Worm (Caenorhabditis elegans) whole organism, late embryonic: Measurements from ENCODE around the gene C25H3.14.

Source experiments
- K02D7.2 ChIP-seq: sonication (generic microtip); optimal IDR thresholded peaks from 2 replicates; lab custom pipeline; 2017; ENCODE audit warnings: mild to moderate bottlenecking, missing genetic modification characterization, missing compliant biosample characterization
- Y22D7AL.16 ChIP-seq: sonication (generic microtip); optimal IDR thresholded peaks from 2 replicates; lab custom pipeline; 2016; ENCODE audit warnings: missing genetic modification characterization, missing compliant biosample characterization
- ama-1 ChIP-seq: fragments of 150-350 bp; optimal IDR thresholded peaks from 2 replicates; lab custom pipeline; 2014
- ceh-19 ChIP-seq: fragments of 200-800 bp; sonication (Bioruptor generic); optimal IDR thresholded peaks from 2 replicates; lab custom pipeline; 2018; ENCODE audit warnings: mild to moderate bottlenecking, missing genetic modification characterization, missing compliant biosample characterization
- ceh-34 ChIP-seq: sonication (generic microtip); optimal IDR thresholded peaks from 2 replicates; lab custom pipeline; 2016; ENCODE audit warnings: mild to moderate bottlenecking, missing genetic modification characterization, missing compliant biosample characterization
- madf-2 ChIP-seq: sonication (generic microtip); optimal IDR thresholded peaks from 2 replicates; lab custom pipeline; 2017; ENCODE audit warnings: missing genetic modification characterization, missing compliant biosample characterization
- nfya-1 ChIP-seq: sonication (generic microtip); optimal IDR thresholded peaks from 2 replicates; lab custom pipeline; 2017; ENCODE audit warnings: missing genetic modification characterization, mild to moderate bottlenecking, missing compliant biosample characterization, antibody characterized with exemption, moderate library complexity
- pha-2 ChIP-seq: sonication (generic microtip); optimal IDR thresholded peaks from 2 replicates; lab custom pipeline; 2017; ENCODE audit warnings: mild to moderate bottlenecking, missing genetic modification characterization, missing compliant biosample characterization
- pqm-1 ChIP-seq: sonication (generic microtip); optimal IDR thresholded peaks from 2 replicates; lab custom pipeline; 2016; ENCODE audit warnings: missing genetic modification characterization, missing compliant biosample characterization
- tbx-2 ChIP-seq: sonication (generic microtip); optimal IDR thresholded peaks from 2 replicates; lab custom pipeline; 2016; ENCODE audit warnings: missing genetic modification characterization, missing compliant biosample characterization
- unc-3 ChIP-seq, 2 experiments: fragments of 200-800 bp in 1 of 2; sonication (Bioruptor generic) in 1 of 2; sonication (generic microtip) in 1 of 2; conservative IDR thresholded peaks in 1 of 2; optimal IDR thresholded peaks in 1 of 2; 2 replicates each; pipeline versions ENCODE4 v1.3.6 to Lab custom; 2016 to 2022; ENCODE audit warnings: missing compliant biosample characterization in 2 of 2, missing genetic modification characterization in 2 of 2, missing genetic modification reagents in 1 of 2

DNA sequence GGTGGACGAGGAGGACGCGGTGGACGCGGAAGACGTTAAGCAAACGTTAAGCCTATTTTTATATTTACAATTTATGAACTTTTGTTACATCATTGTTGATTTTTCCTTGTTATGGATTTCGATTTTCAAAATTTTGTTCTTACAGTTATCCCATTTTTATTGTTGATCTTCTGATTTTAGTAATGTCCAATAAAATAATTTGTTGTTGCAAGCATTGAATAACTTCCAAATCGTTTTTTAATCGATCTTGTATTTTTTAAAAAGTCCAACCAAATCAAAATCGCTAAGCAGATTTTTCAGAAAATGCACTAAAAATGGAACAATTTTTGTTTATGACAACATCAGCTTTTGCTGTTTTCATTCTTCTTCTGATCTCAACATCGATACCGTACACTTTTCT is 22.9 kb downstream of the C25H3.14 start, which contains the start of gene zipt-3:
- TF ChIP-seq ceh-34 (tag; lab: Kevin White, UChicago) = no peak
- TF ChIP-seq pqm-1 (tag; lab: Kevin White, UChicago) = no peak
- no peak for TF ChIP-seq ama-1 (lab: Kevin White, UChicago)
- no peak for TF ChIP-seq Y22D7AL.16 (tag; lab: Kevin White, UChicago)
- TF ChIP-seq unc-3 (GFP tag; conservative IDR thresholded peaks at IDR 0.05; lab: Robert Waterston, UW) = no peak
- TF ChIP-seq unc-3 (tag; optimal IDR thresholded peaks at IDR 0.05; lab: Kevin White, UChicago) = no peak
- no peak for TF ChIP-seq pha-2 (tag; lab: Kevin White, UChicago)
- TF ChIP-seq nfya-1 (tag; lab: Kevin White, UChicago) = no peak
- no peak for TF ChIP-seq K02D7.2 (tag; lab: Kevin White, UChicago)
- TF ChIP-seq tbx-2 (tag; lab: Kevin White, UChicago) = no peak
- no peak for TF ChIP-seq madf-2
- no peak for TF ChIP-seq ceh-19 (GFP tag; lab: Kevin White, UChicago)
